Worm (Caenorhabditis elegans) whole organism, L1 larva: ENCODE data around the gene clec-20.

Experiments
- aly-2 ChIP-seq: fragments of 150-350 bp; optimal IDR thresholded peaks from 2 replicates; lab custom pipeline; 2014; ENCODE audit warnings: missing biosample characterization, missing genetic modification characterization
- ceh-82 ChIP-seq, 3 experiments: fragments of 150-350 bp in 1 of 3; sonication (generic microtip) in 2 of 3; optimal IDR thresholded peaks; 2 replicates each; lab custom pipeline; 2014 to 2017; ENCODE audit warnings: missing biosample characterization in 3 of 3, missing genetic modification characterization in 3 of 3
- nhr-12 ChIP-seq: sonication (generic microtip); optimal IDR thresholded peaks from 2 replicates; lab custom pipeline; 2017; ENCODE audit warnings: missing biosample characterization, missing genetic modification characterization
- nhr-77 ChIP-seq: fragments of 150-350 bp; optimal IDR thresholded peaks from 2 replicates; lab custom pipeline; 2014; ENCODE audit warnings: missing biosample characterization, missing genetic modification characterization
- tbx-2 ChIP-seq: sonication (generic microtip); optimal IDR thresholded peaks from 2 replicates; lab custom pipeline; 2016; ENCODE audit warnings: missing genetic modification characterization, missing compliant biosample characterization
- unc-62 ChIP-seq: fragments of 150-350 bp; optimal IDR thresholded peaks from 2 replicates; lab custom pipeline; 2014; ENCODE audit warnings: missing biosample characterization, missing genetic modification reagents, missing genetic modification characterization
- unc-86 ChIP-seq: sonication (generic microtip); optimal IDR thresholded peaks from 2 replicates; lab custom pipeline; 2016; ENCODE audit warnings: missing genetic modification characterization, missing compliant biosample characterization
- ztf-11 ChIP-seq, 2 experiments: sonication (generic microtip); optimal IDR thresholded peaks; 2 replicates each; lab custom pipeline; 2016 to 2017; ENCODE audit warnings: missing genetic modification characterization in 2 of 2, missing biosample characterization in 1 of 2, missing compliant biosample characterization in 1 of 2

ce11 chrII:1567646-1568045, 27.4 kb downstream of the clec-20 start, which contains the start of gene K05F6.8:
- no peak for TF ChIP-seq ztf-11 (tag; optimal IDR thresholded peaks at IDR 0.05; lab: Kevin White, UChicago)
- no peak for TF ChIP-seq aly-2 (tag; lab: Kevin White, UChicago)
- TF ChIP-seq unc-62 (GFP tag; lab: Kevin White, UChicago), result no peak
- TF ChIP-seq ceh-82 (tag; optimal IDR thresholded peaks at IDR 0.05; lab: Kevin White, UChicago), result no peak
- TF ChIP-seq nhr-77 (tag; lab: Kevin White, UChicago), result no peak
- no peak for TF ChIP-seq unc-86 (tag; lab: Kevin White, UChicago)
- TF ChIP-seq nhr-12 (tag; lab: Kevin White, UChicago), result no peak
- TF ChIP-seq tbx-2 (tag; lab: Kevin White, UChicago), result no peak
